Worm (Caenorhabditis elegans): ENCODE measurements around the gene T23F11.4.

The T23F11.4 gene

ce11 chrIII:4665272-4665671 is at the start of gene T23F11.4:
TSS of gene T23F11.4 (minus strand) at chrIII:4665372.
- TF ChIP-seq ceh-20 (GFP tag; IDR thresholded peaks at IDR 0.05), result no peak
- peak; percentile 16 for TF ChIP-seq aha-1 (tag)
- TF ChIP-seq rbr-2 (tag; optimal IDR thresholded peaks at IDR 0.05), result no peak
- TF ChIP-seq hlh-11 (tag; optimal IDR thresholded peaks at IDR 0.05), result no peak

- no peak for TF ChIP-seq mxl-3 (GFP tag; optimal IDR thresholded peaks at IDR 0.05)
- TF ChIP-seq sdz-12 (GFP tag; optimal IDR thresholded peaks at IDR 0.05), result no peak
- no peak for TF ChIP-seq aha-1 (tag)
- no peak for TF ChIP-seq nhr-102 (tag; optimal IDR thresholded peaks at IDR 0.05)
- no peak for TF ChIP-seq aly-2 (tag; optimal IDR thresholded peaks at IDR 0.05)
- TF ChIP-seq zip-11 (GFP tag; IDR thresholded peaks at IDR 0.05), result no peak
- TF ChIP-seq cey-2 (tag; optimal IDR thresholded peaks at IDR 0.05; ENCODE audit: borderline replicate concordance, insufficient read depth), result no peak
- no peak for TF ChIP-seq lin-15B (tag; optimal IDR thresholded peaks at IDR 0.05)
- no peak for TF ChIP-seq ceh-62 (tag; optimal IDR thresholded peaks at IDR 0.05)
- TF ChIP-seq T26A8.4 (GFP tag; IDR thresholded peaks at IDR 0.05), result no peak
- TF ChIP-seq spr-1 (tag; optimal IDR thresholded peaks at IDR 0.05), result no peak
- TF ChIP-seq rbr-2 (tag; optimal IDR thresholded peaks at IDR 0.05), result no peak
- no peak for TF ChIP-seq hif-1 (tag; optimal IDR thresholded peaks at IDR 0.05)
- TF ChIP-seq zfp-2 (tag; optimal IDR thresholded peaks at IDR 0.05), result no peak
- no peak for TF ChIP-seq madf-5 (GFP tag; IDR thresholded peaks at IDR 0.05)
- TF ChIP-seq tag-97 (GFP tag; IDR thresholded peaks at IDR 0.05), result no peak
- TF ChIP-seq mep-1 (tag; optimal IDR thresholded peaks at IDR 0.05), result no peak
These were observed 43.7 kb upstream of the T23F11.4 start, which contains the start of gene T04A8.18 for ce11 chrIII:4708909-4709308. TSS of gene T04A8.18 (plus strand) at chrIII:4709209.

- no peak for TF ChIP-seq mdt-29 (GFP tag; IDR thresholded peaks at IDR 0.05)
These were observed 41.5 kb upstream of the T23F11.4 start, which contains the start of gene T04A8.13 for ce11 chrIII:4706678-4707077. TSS of gene T04A8.13 (plus strand) at chrIII:4706978.

- TF ChIP-seq dmd-9 (GFP tag; IDR thresholded peaks at IDR 0.05) (no peak), unc-62 (GFP tag; optimal IDR thresholded peaks at IDR 0.05 in 1 of 2) (peak in 1 of 2 experiments; percentile 5), unc-62 (tag; optimal IDR thresholded peaks at IDR 0.05) (no peak), ZK546.5 (tag; optimal IDR thresholded peaks at IDR 0.05) (no peak)
These were observed 40.0 kb upstream of the T23F11.4 start, which contains the start of gene pgap-2 for ce11 chrIII:4705207-4705606. TSS of gene pgap-2 (plus strand) at chrIII:4705507.

ce11 chrIII:4703932-4704454 is 38.8 kb upstream of the T23F11.4 start, which contains the start of the genes clp-2 and mrpl-16:
TSS of gene clp-2 (minus strand) at chrIII:4704025.
TSS of gene mrpl-16 (plus strand) at chrIII:4704404.
- TF ChIP-seq lin-38 (GFP tag; IDR thresholded peaks at IDR 0.05) (peak; percentile 82), hlh-11 (tag; optimal IDR thresholded peaks at IDR 0.05) (no peak), madf-5 (GFP tag; IDR thresholded peaks at IDR 0.05) (no peak), R02D3.7 (tag; optimal IDR thresholded peaks at IDR 0.05) (no peak), zag-1 (tag; optimal IDR thresholded peaks at IDR 0.05) (no peak), T20F7.1 (GFP tag; optimal IDR thresholded peaks at IDR 0.05) (no peak), dpl-1 (GFP tag; optimal IDR thresholded peaks at IDR 0.05) (peak; percentile 22), mes-2 (tag; optimal IDR thresholded peaks at IDR 0.05; ENCODE audit: poor library complexity, severe bottlenecking) (peak; percentile 72), aha-1 (tag) (peak; percentile 33), nhr-28 (tag; optimal IDR thresholded peaks at IDR 0.05) (peak; percentile 2), lsy-2 (tag; optimal IDR thresholded peaks at IDR 0.05) (peak in 1 of 2 experiments; percentile 55), dmd-8 (GFP tag; IDR thresholded peaks at IDR 0.05) (no peak)
